Fruit fly (Drosophila melanogaster) Kc167 (cell line): ENCODE measurements around the gene CG15172.

Experiments used
- Myc ChIP-seq: fragments of >200 bp; optimal IDR thresholded peaks from 2 replicates; lab custom pipeline; 2017; ENCODE audit warnings: missing external identifiers
- Sin3A ChIP-seq: fragments of >200 bp; optimal IDR thresholded peaks from 2 replicates; lab custom pipeline; 2018; ENCODE audit warnings: missing external identifiers
- h ChIP-seq: fragments of >200 bp; optimal IDR thresholded peaks from 3 replicates; lab custom pipeline; 2018; ENCODE audit warnings: missing external identifiers
- insv ChIP-seq: fragments of >200 bp; optimal IDR thresholded peaks from 3 replicates; lab custom pipeline; 2018; ENCODE audit warnings: missing external identifiers
- psq ChIP-seq: fragments of >200 bp; optimal IDR thresholded peaks from 2 replicates; lab custom pipeline; 2017; ENCODE audit warnings: missing external identifiers
- ttk ChIP-seq: sonication (Bioruptor generic); optimal IDR thresholded peaks from 2 replicates; lab custom pipeline; 2017; ENCODE audit warnings: missing external identifiers

DNA sequence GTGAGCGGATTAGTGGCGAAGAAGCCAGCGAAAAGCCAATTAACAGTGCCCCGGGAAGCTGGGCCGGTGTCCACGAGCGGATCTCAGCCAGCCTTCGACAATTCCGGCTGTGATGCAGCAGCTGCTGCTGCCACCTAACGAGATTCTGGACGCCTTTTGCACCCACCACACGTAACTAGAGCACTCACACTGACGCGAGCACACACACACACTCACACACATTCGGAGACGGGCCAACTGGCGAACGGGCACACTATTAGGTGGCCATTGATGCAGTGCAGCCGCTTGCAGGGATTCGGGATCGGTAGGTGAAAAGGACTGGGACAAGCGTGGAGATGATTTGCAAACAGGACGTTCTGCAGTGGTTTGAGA is 32.3 kb downstream of the CG15172 start:
- no peak for TF ChIP-seq psq (lab: Kevin White, UChicago)
- no peak for TF ChIP-seq h
- no peak for TF ChIP-seq insv (lab: Kevin White, UChicago)
- no peak for TF ChIP-seq Myc (lab: Kevin White, UChicago)
- TF ChIP-seq ttk, result no peak
- TF ChIP-seq Sin3A (lab: Kevin White, UChicago), result no peak
